Worm (Caenorhabditis elegans): ENCODE results near the gene pie-1.
"Not testable (repeated sequence)": the region's sequence is repeated elsewhere in the genome, so short reads cannot be mapped to it uniquely, and the experiment has no call there.

The pie-1 gene

DNA sequence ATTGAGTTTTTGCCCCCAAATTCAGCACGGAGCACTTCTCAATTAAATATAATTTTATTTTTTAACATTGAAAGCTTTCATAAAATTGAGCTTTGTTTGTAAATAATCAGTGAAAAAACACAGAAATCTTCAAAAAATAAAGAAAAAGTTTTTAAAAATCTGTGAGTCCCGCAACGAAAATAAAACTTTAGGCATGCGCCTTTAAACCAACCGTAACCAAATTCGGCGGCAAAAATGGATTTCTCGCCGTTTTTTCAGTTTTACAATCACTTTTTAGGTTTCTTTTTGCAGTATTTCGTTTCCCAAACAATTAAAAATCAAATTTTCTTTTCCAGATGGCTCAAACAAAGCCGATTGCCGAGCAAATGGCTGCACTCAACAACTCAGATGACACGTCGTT, at the start of gene pie-1:
pie-1 (plus strand) TSS at position 336 of the 400 bp plus-strand sequence.
- no peak for TF ChIP-seq hmg-11 (tag; optimal IDR thresholded peaks at IDR 0.05)
- TF ChIP-seq pha-4 (tag; optimal IDR thresholded peaks at IDR 0.05) = no peak
- no peak for TF ChIP-seq nhr-11 (tag; optimal IDR thresholded peaks at IDR 0.05)
- no peak for TF ChIP-seq fkh-10 (GFP tag; optimal IDR thresholded peaks at IDR 0.05)
- TF ChIP-seq nhr-25 (tag; optimal IDR thresholded peaks at IDR 0.05) = no peak
- TF ChIP-seq lin-39 (tag; optimal IDR thresholded peaks at IDR 0.05) = no peak

DNA sequence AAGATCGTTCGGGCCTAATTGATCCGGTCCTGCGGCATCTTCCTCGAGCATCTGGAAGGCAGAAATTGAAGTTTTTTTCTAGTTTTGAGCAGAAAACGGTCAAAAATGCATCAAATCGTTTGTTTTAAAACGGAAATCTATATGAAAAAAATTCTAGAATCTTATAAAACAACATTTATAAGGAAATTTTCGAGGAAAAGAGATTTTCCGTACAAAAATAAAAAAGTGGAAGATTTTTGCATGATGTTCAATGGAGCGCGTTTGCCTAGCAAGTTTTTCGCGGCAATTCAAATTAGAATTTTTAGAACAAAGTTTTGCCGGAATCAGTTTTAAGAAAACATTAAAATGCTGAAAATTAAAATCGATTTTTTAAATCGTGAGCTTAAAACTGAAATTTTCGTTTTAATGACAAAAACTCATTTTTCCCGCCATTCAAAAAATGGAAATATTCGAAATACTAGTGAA, 49.5 kb upstream of the pie-1 start, which contains the start of gene pph-4.2:
pph-4.2 (minus strand) TSS at position 51 of the 465 bp plus-strand sequence.
- TF ChIP-seq ama-1 (optimal IDR thresholded peaks at IDR 0.05) (no peak), elt-2 (tag; optimal IDR thresholded peaks at IDR 0.05) (no peak), mdl-1 (tag; optimal IDR thresholded peaks at IDR 0.05) (no peak), unc-39 (tag; optimal IDR thresholded peaks at IDR 0.05) (no peak), elt-3 (tag; optimal IDR thresholded peaks at IDR 0.05) (no peak), ZK546.5 (tag; optimal IDR thresholded peaks at IDR 0.05) (no peak), hmg-11 (tag; optimal IDR thresholded peaks at IDR 0.05) (no peak), nhr-23 (tag; optimal IDR thresholded peaks at IDR 0.05) (peak; percentile 7), nfya-1 (tag; optimal IDR thresholded peaks at IDR 0.05; ENCODE audit: insufficient read depth) (peak; percentile 65), egl-27 (tag; optimal IDR thresholded peaks at IDR 0.05) (no peak), lin-15B (tag; optimal IDR thresholded peaks at IDR 0.05) (peak; percentile 59), mml-1 (tag; optimal IDR thresholded peaks at IDR 0.05) (no peak), lsy-12 (tag; optimal IDR thresholded peaks at IDR 0.05) (no peak), unc-62 (GFP tag; optimal IDR thresholded peaks at IDR 0.05) (no peak), pha-4 (tag; optimal IDR thresholded peaks at IDR 0.05) (peak; percentile 53), nhr-43 (tag; optimal IDR thresholded peaks at IDR 0.05; ENCODE audit: poor library complexity, severe bottlenecking) (no peak), ztf-4 (tag; optimal IDR thresholded peaks at IDR 0.05) (no peak)

DNA sequence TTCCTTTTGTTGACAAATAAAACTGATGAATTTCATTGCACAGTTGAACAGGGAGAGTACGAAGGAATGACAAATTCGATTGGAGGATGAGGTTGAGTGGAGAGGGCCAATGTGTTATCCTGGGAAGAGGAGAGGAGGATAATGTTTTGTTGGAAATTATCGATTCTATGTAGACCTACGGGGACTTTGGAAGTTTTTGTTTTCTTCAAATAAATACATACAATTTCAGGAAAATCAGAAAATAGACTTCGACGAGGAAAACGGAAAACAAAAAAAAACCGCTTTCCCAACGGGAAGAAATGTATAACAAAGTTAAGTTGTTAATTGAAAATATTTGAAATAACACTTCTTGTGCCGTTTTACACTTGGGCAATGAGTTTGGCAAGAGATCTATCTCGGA, 43.0 kb upstream of the pie-1 start, which contains the start of gene Y49E10.4:
Y49E10.4 (minus strand) TSS at position 101 of the 400 bp plus-strand sequence.
- not testable (repeated sequence) for TF ChIP-seq snpc-4 (tag; optimal IDR thresholded peaks at IDR 0.05); nhr-237 (tag; optimal IDR thresholded peaks at IDR 0.05); nfya-1 (tag; optimal IDR thresholded peaks at IDR 0.05; ENCODE audit: insufficient read depth)

DNA sequence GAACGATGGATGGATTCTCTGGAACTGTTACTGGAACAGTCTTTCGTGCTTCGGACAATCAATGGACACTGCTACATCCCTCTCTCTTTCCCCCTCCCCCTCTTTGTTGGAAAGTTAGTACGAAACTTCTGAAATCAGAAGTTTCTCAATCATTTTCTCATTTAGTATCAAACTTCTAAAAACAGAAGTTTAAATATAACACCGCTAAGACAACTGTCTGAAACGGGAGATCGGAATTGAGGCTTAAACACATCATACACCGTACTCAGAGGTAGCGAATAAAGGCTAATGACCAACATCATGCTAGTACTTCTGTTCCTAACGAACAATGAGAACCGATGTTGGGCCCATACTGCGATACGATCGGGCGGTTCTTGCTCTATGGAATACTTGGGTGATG, 40.1 kb upstream of the pie-1 start, which contains the start of gene Y49E10.30:
Y49E10.30 (plus strand) TSS at position 301 of the 400 bp plus-strand sequence.
- not testable (repeated sequence) for TF ChIP-seq lin-15B, nhr-76, ceh-82 (tag; optimal IDR thresholded peaks at IDR 0.05)

DNA sequence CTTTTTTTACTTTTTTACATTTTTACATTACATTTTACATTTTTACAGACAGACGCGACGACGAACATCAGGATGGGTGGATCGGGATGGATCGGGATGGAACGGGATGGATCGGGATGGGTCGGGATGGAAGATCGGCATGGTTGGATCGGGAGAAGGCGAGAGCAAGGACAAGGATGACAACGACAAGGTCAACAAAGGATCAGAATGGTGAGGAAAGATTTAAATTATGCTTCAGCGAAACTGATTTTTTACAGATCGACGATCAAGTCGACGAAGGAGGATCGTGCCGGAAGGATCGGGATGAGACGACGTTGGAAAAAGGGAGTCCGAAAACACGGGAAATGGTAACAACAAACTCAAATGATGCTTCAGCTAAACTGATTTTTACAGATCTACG, 38.6 kb upstream of the pie-1 start:
- TF ChIP-seq nhr-12 (tag; optimal IDR thresholded peaks at IDR 0.05) = no peak
- TF ChIP-seq nhr-237 (tag; optimal IDR thresholded peaks at IDR 0.05) = no peak
- TF ChIP-seq nhr-76 (tag; optimal IDR thresholded peaks at IDR 0.05) = no peak
- no peak for TF ChIP-seq ztf-11 (tag; optimal IDR thresholded peaks at IDR 0.05)
- no peak for TF ChIP-seq ZK546.5 (tag; optimal IDR thresholded peaks at IDR 0.05)
- TF ChIP-seq hmg-11 (tag; optimal IDR thresholded peaks at IDR 0.05) = no peak
- no peak for TF ChIP-seq lsy-12 (tag; optimal IDR thresholded peaks at IDR 0.05)
- TF ChIP-seq aly-2 (tag; optimal IDR thresholded peaks at IDR 0.05) = no peak
- no peak for TF ChIP-seq nfya-1 (tag; optimal IDR thresholded peaks at IDR 0.05; ENCODE audit: insufficient read depth)
- TF ChIP-seq sea-2 (GFP tag; optimal IDR thresholded peaks at IDR 0.05) = no peak
- TF ChIP-seq skn-1 (tag; optimal IDR thresholded peaks at IDR 0.05) = no peak
- no peak for TF ChIP-seq egl-5 (tag; optimal IDR thresholded peaks at IDR 0.05)
- no peak for TF ChIP-seq jun-1 (tag; optimal IDR thresholded peaks at IDR 0.05)
- TF ChIP-seq mml-1 (tag; optimal IDR thresholded peaks at IDR 0.05) = no peak

DNA sequence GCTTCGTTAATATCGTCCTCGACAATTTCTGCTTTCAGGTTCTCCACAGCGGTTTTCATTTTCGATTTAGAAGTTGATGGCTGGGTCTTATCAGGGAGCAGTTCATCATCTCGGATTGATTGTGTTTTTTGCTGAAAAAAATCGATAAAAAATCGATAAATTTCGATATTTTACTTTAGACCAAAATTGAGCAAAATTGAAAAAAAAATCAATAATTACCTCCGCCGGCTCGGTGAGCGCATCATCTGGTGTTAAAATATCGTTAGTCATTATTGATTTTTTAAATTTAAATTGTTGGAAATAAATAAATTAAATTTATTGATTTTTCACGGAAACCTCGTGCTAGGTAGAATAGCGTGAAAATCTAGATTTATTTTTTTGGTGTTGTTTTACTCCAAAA, 31.6 kb upstream of the pie-1 start, which contains the start of gene Y49E10.10:
Y49E10.10 (plus strand) TSS at position 381 of the 400 bp plus-strand sequence.
- TF ChIP-seq tbx-2 (tag; optimal IDR thresholded peaks at IDR 0.05) (no peak), egl-5 (tag; optimal IDR thresholded peaks at IDR 0.05) (no peak), aly-2 (tag; optimal IDR thresholded peaks at IDR 0.05) (no peak), ZK546.5 (tag; optimal IDR thresholded peaks at IDR 0.05) (no peak), mdl-1 (tag; optimal IDR thresholded peaks at IDR 0.05) (no peak), ceh-28 (tag; optimal IDR thresholded peaks at IDR 0.05) (peak; percentile 90)
